Worm (Caenorhabditis elegans) whole organism, late embryonic: Measurements from ENCODE around the gene C25F9.16.
A peak's percentile ranks its signal among the peaks of the same experiment; 100 is the strongest.

Experiments
- F13H6.1 ChIP-seq: sonication (generic microtip); optimal IDR thresholded peaks from 2 replicates; lab custom pipeline; 2016; ENCODE audit warnings: missing genetic modification characterization, missing compliant biosample characterization
- Y22D7AL.16 ChIP-seq: sonication (generic microtip); optimal IDR thresholded peaks from 2 replicates; lab custom pipeline; 2016; ENCODE audit warnings: missing genetic modification characterization, missing compliant biosample characterization
- ahr-1 ChIP-seq: sonication (generic microtip); optimal IDR thresholded peaks from 2 replicates; lab custom pipeline; 2016; ENCODE audit warnings: missing genetic modification characterization, missing compliant biosample characterization
- ceh-2 ChIP-seq: sonication (generic microtip); optimal IDR thresholded peaks from 2 replicates; lab custom pipeline; 2016; ENCODE audit warnings: missing genotype, missing genetic modification characterization, missing compliant biosample characterization
- ceh-22 ChIP-seq: sonication (generic microtip); optimal IDR thresholded peaks from 2 replicates; lab custom pipeline; 2017; ENCODE audit warnings: missing biosample characterization, missing genetic modification characterization
- ceh-34 ChIP-seq: sonication (generic microtip); optimal IDR thresholded peaks from 2 replicates; lab custom pipeline; 2016; ENCODE audit warnings: mild to moderate bottlenecking, missing genetic modification characterization, missing compliant biosample characterization
- ceh-48 ChIP-seq: sonication (generic microtip); optimal IDR thresholded peaks from 2 replicates; lab custom pipeline; 2016; ENCODE audit warnings: missing genetic modification characterization, inconsistent platforms, missing compliant biosample characterization
- ceh-6 ChIP-seq: fragments of 200-800 bp; sonication (Bioruptor generic); optimal IDR thresholded peaks from 2 replicates; lab custom pipeline; 2018; ENCODE audit warnings: mild to moderate bottlenecking, missing genetic modification characterization, missing compliant biosample characterization
- che-1 ChIP-seq: sonication (generic microtip); optimal IDR thresholded peaks from 2 replicates; lab custom pipeline; 2016; ENCODE audit warnings: mild to moderate bottlenecking, missing genetic modification characterization, missing compliant biosample characterization
- dmd-4 ChIP-seq: sonication (generic microtip); optimal IDR thresholded peaks from 2 replicates; lab custom pipeline; 2016; ENCODE audit warnings: borderline replicate concordance, missing genetic modification characterization, missing compliant biosample characterization
- dve-1 ChIP-seq: sonication (generic microtip); optimal IDR thresholded peaks from 2 replicates; lab custom pipeline; 2017; ENCODE audit warnings: antibody characterized with exemption, mild to moderate bottlenecking, missing genetic modification characterization, missing compliant biosample characterization
- elt-4 ChIP-seq: sonication (generic microtip); optimal IDR thresholded peaks from 2 replicates; lab custom pipeline; 2016; ENCODE audit warnings: missing genetic modification characterization, missing compliant biosample characterization
- ets-4 ChIP-seq: sonication (generic microtip); optimal IDR thresholded peaks from 2 replicates; lab custom pipeline; 2016; ENCODE audit warnings: missing genetic modification characterization, missing compliant biosample characterization
- eyg-1 ChIP-seq: sonication (generic microtip); optimal IDR thresholded peaks from 2 replicates; lab custom pipeline; 2016; ENCODE audit warnings: missing genotype, missing genetic modification characterization, missing compliant biosample characterization
- fax-1 ChIP-seq: sonication (generic microtip); optimal IDR thresholded peaks from 2 replicates; lab custom pipeline; 2016; ENCODE audit warnings: missing genotype, missing genetic modification characterization, missing compliant biosample characterization
- fkh-6 ChIP-seq: sonication (generic microtip); optimal IDR thresholded peaks from 2 replicates; lab custom pipeline; 2016; ENCODE audit warnings: missing genetic modification characterization, missing compliant biosample characterization
- hlh-8 ChIP-seq: sonication (generic microtip); optimal IDR thresholded peaks from 2 replicates; lab custom pipeline; 2016; ENCODE audit warnings: missing genotype, missing genetic modification characterization, missing compliant biosample characterization
- lin-11 ChIP-seq: fragments of 200-800 bp; sonication (Bioruptor generic); optimal IDR thresholded peaks from 2 replicates; lab custom pipeline; 2018; ENCODE audit warnings: mild to moderate bottlenecking, missing genetic modification characterization, missing compliant biosample characterization
- nfya-1 ChIP-seq: sonication (generic microtip); optimal IDR thresholded peaks from 2 replicates; lab custom pipeline; 2017; ENCODE audit warnings: missing genetic modification characterization, mild to moderate bottlenecking, missing compliant biosample characterization, antibody characterized with exemption, moderate library complexity
- npax-4 ChIP-seq: sonication (generic microtip); optimal IDR thresholded peaks from 2 replicates; lab custom pipeline; 2016; ENCODE audit warnings: missing genetic modification characterization, missing compliant biosample characterization
- odd-2 ChIP-seq: sonication (generic microtip); optimal IDR thresholded peaks from 2 replicates; lab custom pipeline; 2017; ENCODE audit warnings: antibody characterized with exemption, mild to moderate bottlenecking, missing genetic modification characterization, missing compliant biosample characterization
- pag-3 ChIP-seq: sonication (generic microtip); optimal IDR thresholded peaks from 2 replicates; lab custom pipeline; 2016; ENCODE audit warnings: missing compliant biosample characterization, missing genetic modification characterization, borderline replicate concordance
- pat-9 ChIP-seq: fragments of 200-800 bp; sonication (Bioruptor generic); optimal IDR thresholded peaks from 2 replicates; lab custom pipeline; 2018; ENCODE audit warnings: mild to moderate bottlenecking, missing genetic modification characterization, moderate library complexity, missing compliant biosample characterization
- pax-1 ChIP-seq: fragments of 150-350 bp; optimal IDR thresholded peaks from 2 replicates; lab custom pipeline; 2014; ENCODE audit warnings: missing biosample characterization, missing genetic modification characterization
- pha-2 ChIP-seq: sonication (generic microtip); optimal IDR thresholded peaks from 2 replicates; lab custom pipeline; 2017; ENCODE audit warnings: mild to moderate bottlenecking, missing genetic modification characterization, missing compliant biosample characterization
- pros-1 ChIP-seq: fragments of 150-350 bp; optimal IDR thresholded peaks from 2 replicates; lab custom pipeline; 2014; ENCODE audit warnings: missing biosample characterization, missing genetic modification reagents, missing genetic modification characterization
- ref-2 ChIP-seq: sonication (generic microtip); optimal IDR thresholded peaks from 2 replicates; lab custom pipeline; 2016; ENCODE audit warnings: missing genetic modification characterization, missing compliant biosample characterization
- rnt-1 ChIP-seq: sonication (generic microtip); optimal IDR thresholded peaks from 2 replicates; lab custom pipeline; 2016; ENCODE audit warnings: missing genetic modification characterization, missing compliant biosample characterization
- sdc-2 ChIP-seq: sonication (generic microtip); optimal IDR thresholded peaks from 2 replicates; lab custom pipeline; 2016; ENCODE audit warnings: missing genotype, missing genetic modification characterization, missing compliant biosample characterization
- tbx-7 ChIP-seq: sonication (generic microtip); optimal IDR thresholded peaks from 2 replicates; lab custom pipeline; 2016; ENCODE audit warnings: missing genotype, missing genetic modification characterization, missing compliant biosample characterization
- ttx-3 ChIP-seq: sonication (generic microtip); optimal IDR thresholded peaks from 2 replicates; lab custom pipeline; 2016; ENCODE audit warnings: missing genetic modification reagents, missing genetic modification characterization, missing compliant biosample characterization
- unc-3 ChIP-seq, 2 experiments: fragments of 200-800 bp in 1 of 2; sonication (Bioruptor generic) in 1 of 2; sonication (generic microtip) in 1 of 2; conservative IDR thresholded peaks in 1 of 2; optimal IDR thresholded peaks in 1 of 2; 2 replicates each; pipeline versions ENCODE4 v1.3.6 to Lab custom; 2016 to 2022; ENCODE audit warnings: missing compliant biosample characterization in 2 of 2, missing genetic modification characterization in 2 of 2, missing genetic modification reagents in 1 of 2
- unc-42 ChIP-seq: sonication (generic microtip); optimal IDR thresholded peaks from 2 replicates; lab custom pipeline; 2016; ENCODE audit warnings: missing genotype, missing genetic modification characterization, missing compliant biosample characterization
- zip-5 ChIP-seq: sonication (generic microtip); optimal IDR thresholded peaks from 2 replicates; lab custom pipeline; 2016; ENCODE audit warnings: missing genetic modification characterization, missing compliant biosample characterization
- ztf-16 ChIP-seq: sonication (generic microtip); optimal IDR thresholded peaks from 2 replicates; lab custom pipeline; 2017; ENCODE audit warnings: missing genetic modification characterization, missing compliant biosample characterization

The C25F9.16 gene

DNA sequence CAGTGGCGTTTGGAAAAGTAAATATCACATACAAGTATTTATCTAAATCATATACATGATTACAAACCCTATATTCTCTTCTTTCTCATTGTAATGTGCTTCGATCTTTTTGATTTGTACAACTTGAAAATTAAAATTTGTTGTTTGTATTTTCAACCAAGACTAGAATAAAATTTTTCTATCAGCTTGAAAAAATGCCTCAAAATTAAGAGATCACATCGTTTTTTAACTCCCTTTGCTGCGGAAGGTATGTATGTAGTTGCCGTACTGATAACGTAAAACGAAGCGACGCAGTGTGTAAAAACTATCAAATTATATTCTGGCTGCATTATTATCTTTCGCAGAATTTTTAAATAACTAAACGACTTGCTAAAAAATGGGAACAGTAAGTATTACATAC is 16.4 kb upstream of the C25F9.16 start, which contains the start of gene C25F9.15:
C25F9.15 (plus strand) TSS at position 301 of the 400 bp plus-strand sequence.
- TF ChIP-seq pat-9 (tag; lab: Kevin White, UChicago) (no peak), zip-5 (tag; lab: Kevin White, UChicago) (no peak), ceh-6 (no peak), odd-2 (tag; lab: Kevin White, UChicago) (no peak), npax-4 (tag; lab: Kevin White, UChicago) (no peak), pha-2 (tag; lab: Kevin White, UChicago) (no peak), unc-3 (GFP tag; conservative IDR thresholded peaks at IDR 0.05; lab: Robert Waterston, UW) (no peak), unc-3 (tag; optimal IDR thresholded peaks at IDR 0.05; lab: Kevin White, UChicago) (no peak), ceh-34 (tag; lab: Kevin White, UChicago) (no peak), ahr-1 (tag; lab: Kevin White, UChicago) (no peak), Y22D7AL.16 (tag; lab: Kevin White, UChicago) (no peak), pag-3 (tag; lab: Kevin White, UChicago) (no peak), elt-4 (tag; lab: Kevin White, UChicago) (no peak), che-1 (tag; lab: Kevin White, UChicago) (no peak), dmd-4 (no peak)
- TF ChIP-seq, all 69 proteins: peak for 0

DNA sequence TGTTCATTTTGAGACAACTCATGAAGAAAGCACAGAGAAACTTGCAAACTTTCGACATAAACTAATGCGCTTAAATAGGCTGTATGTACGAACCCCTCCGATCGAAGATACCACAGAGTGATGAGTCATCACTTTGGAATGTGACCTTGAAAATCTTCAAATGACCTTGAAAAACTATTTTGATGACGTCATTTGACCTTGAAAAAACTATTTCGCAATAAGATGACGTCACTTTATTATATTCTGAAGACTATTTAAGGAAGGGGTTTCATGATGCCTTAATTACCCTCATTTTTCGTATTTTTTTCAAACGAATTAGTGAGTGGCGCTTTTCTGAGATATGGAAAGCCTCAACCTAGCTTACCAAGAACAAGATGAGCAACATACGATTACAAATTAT is 13.1 kb upstream of the C25F9.16 start, which contains the start of gene C25F9.2:
C25F9.2 (plus strand) TSS at position 341 of the 400 bp plus-strand sequence.
- TF ChIP-seq ceh-22 (no peak), nfya-1 (tag; lab: Kevin White, UChicago) (no peak), eyg-1 (tag; lab: Kevin White, UChicago) (no peak), ztf-16 (tag; lab: Kevin White, UChicago) (no peak), fkh-6 (no peak), ceh-48 (tag; lab: Kevin White, UChicago) (no peak), unc-3 (GFP tag; conservative IDR thresholded peaks at IDR 0.05; lab: Robert Waterston, UW) (no peak), unc-3 (tag; optimal IDR thresholded peaks at IDR 0.05; lab: Kevin White, UChicago) (no peak), pax-1 (tag; lab: Kevin White, UChicago) (no peak), pat-9 (tag; lab: Kevin White, UChicago) (no peak), sdc-2 (tag; lab: Kevin White, UChicago) (no peak), ets-4 (tag; lab: Kevin White, UChicago) (no peak), F13H6.1 (tag; lab: Kevin White, UChicago) (no peak)

DNA sequence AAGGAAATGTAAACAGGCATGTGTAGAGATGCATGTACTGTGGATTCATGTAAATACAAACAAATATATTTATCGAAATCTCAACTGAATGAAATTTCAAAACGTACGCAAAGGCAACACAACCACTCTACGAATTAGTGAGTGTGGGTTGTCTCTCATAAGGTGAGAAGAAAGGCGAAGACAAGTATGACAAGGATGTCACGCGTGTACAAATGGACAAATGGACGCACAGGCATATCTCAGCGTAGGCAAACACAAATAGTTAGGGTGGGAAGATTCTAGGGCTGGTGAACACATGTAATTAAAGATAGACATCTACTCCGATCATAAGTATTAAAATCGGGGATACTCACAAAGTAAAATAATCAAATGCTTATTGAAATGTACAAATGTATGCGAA is 6.1 kb upstream of the C25F9.16 start:
- TF ChIP-seq ceh-2 (tag; lab: Kevin White, UChicago): no peak
- no peak for TF ChIP-seq unc-42 (tag; lab: Kevin White, UChicago)
- TF ChIP-seq pag-3 (tag; lab: Kevin White, UChicago): no peak
- TF ChIP-seq ttx-3 (tag; lab: Kevin White, UChicago): no peak
- TF ChIP-seq fax-1 (tag; lab: Kevin White, UChicago): no peak
- TF ChIP-seq ref-2 (tag; lab: Kevin White, UChicago): no peak
- TF ChIP-seq hlh-8: no peak
- TF ChIP-seq lin-11 (tag; lab: Kevin White, UChicago): no peak
- TF ChIP-seq dve-1 (tag; lab: Kevin White, UChicago): no peak
- TF ChIP-seq pax-1 (tag; lab: Kevin White, UChicago): no peak

DNA sequence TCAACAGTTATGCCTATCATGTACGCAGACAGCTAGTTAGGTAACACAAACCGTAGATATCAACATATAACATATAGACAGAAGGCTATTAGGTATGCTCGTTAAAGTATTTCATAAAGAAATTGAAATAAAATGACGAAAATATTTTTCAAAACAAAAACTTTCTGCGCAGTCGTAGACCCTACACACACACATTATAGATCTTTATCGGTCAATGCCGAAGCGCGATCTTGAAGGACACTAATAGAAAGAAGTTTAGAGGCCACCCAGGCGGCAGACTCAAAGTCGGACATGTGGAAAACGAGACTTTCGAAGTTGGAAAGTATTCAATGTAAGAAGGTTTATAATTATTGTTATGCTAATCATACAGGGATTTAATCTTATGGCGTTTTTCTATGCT is 5.3 kb upstream of the C25F9.16 start:
- TF ChIP-seq pax-1 (tag; lab: Kevin White, UChicago): no peak
- no peak for TF ChIP-seq tbx-7
- no peak for TF ChIP-seq npax-4 (tag; lab: Kevin White, UChicago)
- no peak for TF ChIP-seq odd-2 (tag; lab: Kevin White, UChicago)
- no peak for TF ChIP-seq ceh-6
- no peak for TF ChIP-seq ahr-1 (tag; lab: Kevin White, UChicago)
- no peak for TF ChIP-seq pha-2 (tag; lab: Kevin White, UChicago)
- TF ChIP-seq, all 69 proteins: peak for 0

DNA sequence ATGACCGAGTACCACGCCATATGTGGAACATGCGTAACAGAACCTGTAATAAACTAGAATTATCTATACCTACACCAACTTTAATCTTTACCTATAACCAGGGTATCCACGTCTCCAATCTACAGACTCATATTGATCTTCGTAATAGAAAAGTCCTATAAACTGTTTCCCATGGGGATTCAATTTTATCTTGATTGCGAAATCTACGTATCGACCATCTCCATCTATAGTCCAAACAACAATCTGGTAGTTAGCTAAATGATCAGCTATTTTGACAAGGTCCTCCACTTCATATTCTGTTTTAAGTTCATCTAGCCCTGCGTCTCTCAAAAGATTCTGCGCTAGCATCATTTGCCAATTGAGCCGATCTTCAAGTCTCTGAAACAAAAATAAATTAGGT is 4.6 kb upstream of the C25F9.16 start:
- TF ChIP-seq rnt-1 (tag; lab: Kevin White, UChicago): peak; percentile 80
- no peak for TF ChIP-seq pros-1
